Fruit fly (Drosophila melanogaster): Measurements from ENCODE around the gene CG31106.

CG31106 gene

DNA sequence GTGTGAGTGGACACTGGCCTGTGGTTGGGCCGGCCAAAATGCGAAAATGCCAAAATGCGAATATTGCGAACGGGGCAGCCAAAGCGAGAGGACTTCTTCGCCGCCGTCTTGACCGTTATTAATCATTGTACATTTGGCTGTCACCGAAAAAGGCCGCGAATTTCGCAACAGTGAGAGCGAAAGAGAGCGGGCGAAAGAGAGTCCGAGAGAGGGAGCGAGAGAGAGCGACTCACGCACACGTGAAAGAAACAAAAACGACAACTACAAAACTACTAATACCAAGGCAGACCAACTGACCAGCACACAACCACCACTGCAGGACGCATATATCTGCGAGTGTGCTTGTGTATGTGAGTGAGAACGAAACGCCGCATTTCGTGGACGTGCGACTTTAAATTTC lies 31.6 kb upstream of the CG31106 start:
- peak; percentile 47 for TF ChIP-seq CG13204 (GFP tag; optimal IDR thresholded peaks at IDR 0.05)
- 0 out of 3 replicates have a peak, but pooled peaks have one; percentile 33 for TF ChIP-seq CG4496 (GFP tag; IDR thresholded peaks at IDR 0.05)
- TF ChIP-seq gl (tag; optimal IDR thresholded peaks at IDR 0.05), result no peak
- TF ChIP-seq EcR (GFP tag; optimal IDR thresholded peaks at IDR 0.05), result no peak

DNA sequence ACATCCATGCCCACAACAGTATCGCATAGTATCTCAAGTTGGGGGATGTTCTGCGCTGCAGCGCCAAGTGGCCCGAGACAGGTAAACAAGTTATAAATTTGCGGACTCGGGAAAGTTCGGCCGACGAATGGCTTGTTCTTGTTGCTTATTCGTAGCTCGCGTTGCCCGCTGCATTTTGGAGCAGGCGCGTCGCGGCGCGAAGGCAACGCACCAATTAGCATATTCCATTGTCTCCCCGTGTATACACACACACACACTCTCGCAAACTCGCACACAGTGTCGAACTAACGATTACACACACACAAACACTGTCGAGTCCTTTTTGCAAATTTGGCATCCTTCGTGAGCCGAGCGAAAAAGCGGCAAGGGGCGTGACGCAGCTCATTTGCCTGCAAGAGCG lies 27.1 kb upstream of the CG31106 start:
- TF ChIP-seq Pif1A (GFP tag; optimal IDR thresholded peaks at IDR 0.05) (no peak), fd96Ca (GFP tag; IDR thresholded peaks at IDR 0.05) (no peak), gl (tag; optimal IDR thresholded peaks at IDR 0.05) (no peak)

DNA sequence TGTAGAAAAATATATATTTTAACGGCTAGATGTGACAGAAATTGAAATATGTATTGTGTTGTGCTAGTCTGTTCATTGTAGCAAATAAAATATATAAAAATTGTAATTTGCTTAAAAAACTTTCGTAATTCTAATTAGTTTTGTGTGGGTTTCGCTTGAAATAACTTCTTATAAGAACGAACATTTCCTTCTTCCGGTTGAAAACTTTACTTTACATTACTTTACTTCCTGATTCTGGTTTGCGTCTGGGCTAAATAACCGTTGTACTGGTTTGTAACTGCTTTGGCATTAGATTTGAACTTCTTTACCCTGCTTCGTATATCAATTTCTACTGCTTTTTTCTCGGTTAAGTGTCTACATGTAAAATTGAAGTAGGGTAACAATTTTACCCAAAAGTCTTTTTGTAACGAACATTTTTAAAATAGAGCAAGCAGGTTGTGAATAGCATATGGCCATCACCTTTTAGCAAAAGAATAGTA lies 22.3 kb upstream of the CG31106 start, which contains the start of gene lobo:
Gene lobo, minus strand, starts transcription at position 51 of the 479 bp plus-strand sequence.
- no peak for TF ChIP-seq CG13204 (GFP tag; optimal IDR thresholded peaks at IDR 0.05)
- no peak for TF ChIP-seq CG32121 (GFP tag; IDR thresholded peaks at IDR 0.05)
- no peak for TF ChIP-seq Pif1B (GFP tag; optimal IDR thresholded peaks at IDR 0.05)
- no peak for TF ChIP-seq CG12605 (GFP tag; IDR thresholded peaks at IDR 0.05)
- TF ChIP-seq fd96Ca (GFP tag; IDR thresholded peaks at IDR 0.05), result no peak
- peak; percentile 26 for TF ChIP-seq D1 (tag; optimal IDR thresholded peaks at IDR 0.05)
- no peak for TF ChIP-seq Pif1A (GFP tag; optimal IDR thresholded peaks at IDR 0.05)
- TF ChIP-seq EcR (GFP tag; optimal IDR thresholded peaks at IDR 0.05), result no peak
- TF ChIP-seq Snoo (tag; optimal IDR thresholded peaks at IDR 0.05), result no peak
- TF ChIP-seq CG4496 (GFP tag; IDR thresholded peaks at IDR 0.05), result peak; percentile 15; the same call in 1 of the 3 replicates
- no peak for TF ChIP-seq CG15710 (tag; optimal IDR thresholded peaks at IDR 0.05)
- no peak for TF ChIP-seq CG9948 (tag; optimal IDR thresholded peaks at IDR 0.05)
- TF ChIP-seq CG10348 (GFP tag; IDR thresholded peaks at IDR 0.05), result no peak
- TF ChIP-seq CG17806 (tag; optimal IDR thresholded peaks at IDR 0.05), result no peak
- TF ChIP-seq gl (tag; optimal IDR thresholded peaks at IDR 0.05), result no peak

DNA sequence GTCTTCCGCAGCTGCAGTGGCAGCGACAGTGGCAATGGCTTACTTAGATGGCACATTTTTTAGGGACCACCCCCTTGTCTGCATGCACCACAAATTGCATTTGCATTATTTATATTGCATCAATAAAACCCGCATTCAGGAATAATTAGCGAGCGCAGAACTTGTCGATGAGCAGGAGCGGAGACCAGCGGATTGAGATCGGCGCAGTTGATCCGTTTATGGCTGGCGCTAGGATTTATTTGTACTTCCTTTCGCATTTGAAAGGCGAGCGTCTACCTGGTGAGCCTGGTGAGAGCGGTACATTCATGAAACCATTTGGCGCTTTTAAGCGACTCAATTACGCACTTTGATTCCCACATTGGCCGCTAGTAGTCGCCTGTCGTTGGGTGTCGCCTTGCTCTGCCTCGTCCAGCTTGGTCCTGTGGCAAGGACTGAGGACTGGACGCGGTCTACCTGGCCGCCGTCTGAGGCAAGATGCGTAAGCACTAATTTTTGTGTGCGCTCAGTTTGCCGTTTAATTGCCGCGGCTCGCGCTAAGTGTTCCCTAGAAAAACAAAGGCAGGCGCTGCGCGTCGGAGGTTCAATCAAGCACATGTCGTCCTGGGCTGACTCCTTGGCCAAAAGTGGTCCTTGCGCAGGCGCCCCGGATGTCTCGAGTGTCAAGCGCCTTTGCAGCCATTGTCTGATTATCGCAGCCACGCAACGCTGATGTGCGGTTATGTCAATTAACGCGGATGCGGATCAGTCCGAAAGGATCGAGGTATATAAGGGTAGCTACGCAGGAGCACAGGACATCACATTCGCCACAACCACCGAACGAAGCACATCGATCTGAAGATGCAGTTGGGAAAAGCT lies 21.1 kb upstream of the CG31106 start, which contains the start of gene CG13653:
Gene CG13653, plus strand, starts transcription at position 805 of the 855 bp plus-strand sequence.
- TF ChIP-seq Ets98B (GFP tag; IDR thresholded peaks at IDR 0.05), result no peak
- no peak for TF ChIP-seq EcR (GFP tag; optimal IDR thresholded peaks at IDR 0.05)
- TF ChIP-seq CG14655 (GFP tag; optimal IDR thresholded peaks at IDR 0.05), result no peak

DNA sequence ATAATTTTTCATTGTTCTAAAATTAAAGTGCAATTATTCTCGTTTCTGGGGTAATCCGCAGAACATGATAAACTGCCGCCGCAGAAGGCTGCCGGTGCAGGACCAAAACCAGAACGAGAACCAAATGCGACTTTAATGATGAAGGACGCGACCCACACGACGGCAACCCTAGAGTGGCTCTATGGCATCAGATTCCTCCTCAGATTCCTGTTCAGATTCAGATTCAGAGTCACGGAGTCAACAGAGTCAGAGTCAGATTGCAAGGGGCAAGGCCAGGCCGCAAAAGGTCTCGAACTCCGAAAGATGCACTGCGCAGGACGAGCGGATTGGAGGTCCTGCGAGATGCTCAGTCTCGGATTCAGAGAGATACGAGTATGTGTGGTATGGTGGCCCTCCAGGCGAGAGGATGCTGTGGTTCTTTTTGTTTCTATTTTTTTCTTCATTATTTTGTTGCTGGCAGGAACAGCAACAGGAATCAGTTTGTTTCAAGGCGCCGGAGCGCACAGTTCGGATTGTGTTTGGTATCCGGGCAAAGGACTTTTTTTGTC lies 16.7 kb upstream of the CG31106 start, which contains the start of gene CG13654:
Gene CG13654, plus strand, starts transcription at position 498 of the 548 bp plus-strand sequence.
- TF ChIP-seq CG8301 (tag; optimal IDR thresholded peaks at IDR 0.05), result no peak
- TF ChIP-seq CG8159 (tag; optimal IDR thresholded peaks at IDR 0.05), result peak; percentile 39
- no peak for TF ChIP-seq Pif1B (GFP tag; optimal IDR thresholded peaks at IDR 0.05)
- TF ChIP-seq CG9948 (tag; optimal IDR thresholded peaks at IDR 0.05), result no peak

DNA sequence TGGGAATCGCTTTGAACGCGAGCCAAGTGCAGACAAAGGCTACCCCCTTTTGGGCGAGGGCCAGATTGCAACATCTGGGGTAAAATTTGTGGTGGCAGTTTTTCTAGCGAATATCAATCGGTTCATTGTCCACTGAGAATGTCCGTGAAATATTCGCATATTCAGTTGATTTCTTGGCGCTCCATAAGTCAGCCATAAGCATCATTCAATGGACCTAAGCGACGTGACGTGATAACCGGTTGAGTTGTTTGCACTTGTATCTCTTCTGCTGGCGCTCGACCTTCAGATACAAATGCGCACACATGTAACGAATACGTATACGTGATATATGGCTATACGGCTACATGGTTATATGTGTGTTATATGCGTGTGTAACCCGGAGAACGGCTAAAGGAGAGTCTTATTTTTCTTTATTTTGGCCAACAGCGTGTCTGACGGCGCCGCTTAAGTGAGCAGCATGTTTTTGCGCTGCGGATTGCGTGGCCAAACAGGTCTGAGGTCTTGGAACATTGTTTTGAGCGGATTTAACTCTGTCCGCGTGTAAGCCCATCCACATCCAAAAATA lies 10.6 kb upstream of the CG31106 start:
- no peak for TF ChIP-seq Pif1A (GFP tag; optimal IDR thresholded peaks at IDR 0.05)
- TF ChIP-seq CG14655 (GFP tag; optimal IDR thresholded peaks at IDR 0.05), result no peak
- TF ChIP-seq CG15710 (tag; optimal IDR thresholded peaks at IDR 0.05), result no peak
- TF ChIP-seq CG8159 (tag; optimal IDR thresholded peaks at IDR 0.05), result no peak
- no peak for TF ChIP-seq CG8301 (tag; optimal IDR thresholded peaks at IDR 0.05)
- peak; percentile 21; the same call in 1 of the 3 replicates for TF ChIP-seq fd96Ca (GFP tag; IDR thresholded peaks at IDR 0.05)
- TF ChIP-seq CG32121 (GFP tag; IDR thresholded peaks at IDR 0.05), result no peak
- peak; percentile 68 for TF ChIP-seq CG13204 (GFP tag; optimal IDR thresholded peaks at IDR 0.05)
- TF ChIP-seq EcR (GFP tag; optimal IDR thresholded peaks at IDR 0.05), result peak; percentile 95
- no peak for TF ChIP-seq CG12605 (GFP tag; IDR thresholded peaks at IDR 0.05)
- no peak for TF ChIP-seq D1 (tag; optimal IDR thresholded peaks at IDR 0.05)
- TF ChIP-seq rn (GFP tag; IDR thresholded peaks at IDR 0.05), result no peak
- peak; percentile 1 for TF ChIP-seq Snoo (tag; optimal IDR thresholded peaks at IDR 0.05)
- TF ChIP-seq CG17806 (tag; optimal IDR thresholded peaks at IDR 0.05), result no peak
- TF ChIP-seq CG4496 (GFP tag; IDR thresholded peaks at IDR 0.05), result 0 out of 3 replicates have a peak, but pooled peaks have one; percentile 15

DNA sequence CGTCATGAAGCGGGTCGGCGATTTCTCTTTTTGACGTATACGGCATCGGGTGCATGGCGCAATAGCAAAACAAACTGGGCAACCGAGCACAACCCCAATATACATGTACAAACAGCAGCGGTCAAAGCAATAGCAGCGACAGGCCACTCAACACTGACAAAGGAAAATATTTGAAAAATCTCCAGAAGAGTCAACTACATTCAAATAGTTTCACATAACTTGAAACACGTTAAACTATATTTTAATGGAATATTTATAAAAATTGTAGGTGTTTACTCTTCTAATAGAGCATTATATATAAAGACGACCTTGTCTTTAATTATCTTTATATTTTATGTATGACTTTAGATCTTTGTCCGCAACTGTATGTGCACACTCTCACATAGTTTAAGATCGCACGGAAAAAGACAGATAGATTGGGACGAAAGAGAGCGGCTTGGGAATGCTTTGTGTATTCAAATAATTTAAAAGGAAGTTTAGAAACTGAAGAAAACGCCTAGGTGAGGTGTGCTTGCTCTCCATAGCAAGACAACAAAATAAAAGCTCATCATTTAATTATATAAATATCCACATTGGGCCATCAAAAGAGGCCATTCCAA lies 8.6 kb upstream of the CG31106 start:
- TF ChIP-seq Ets98B (GFP tag; IDR thresholded peaks at IDR 0.05), result peak; percentile 86
- peak; percentile 49 for TF ChIP-seq Snoo (tag; optimal IDR thresholded peaks at IDR 0.05)
- peak; percentile 70 for TF ChIP-seq gl (tag; optimal IDR thresholded peaks at IDR 0.05)
- TF ChIP-seq CG13204 (GFP tag; optimal IDR thresholded peaks at IDR 0.05), result peak; percentile 69
- peak; percentile 88 for TF ChIP-seq CG15710 (tag; optimal IDR thresholded peaks at IDR 0.05)
- TF ChIP-seq CG34367 (tag; optimal IDR thresholded peaks at IDR 0.05), result peak; percentile 85
- peak; percentile 77; the same call in 2 of the 3 replicates for TF ChIP-seq fd96Ca (GFP tag; IDR thresholded peaks at IDR 0.05)
- peak; percentile 89 for TF ChIP-seq CG32121 (GFP tag; IDR thresholded peaks at IDR 0.05)
- peak; percentile 90 for TF ChIP-seq CG14655 (GFP tag; optimal IDR thresholded peaks at IDR 0.05)
- peak; percentile 82 for TF ChIP-seq Pif1A (GFP tag; optimal IDR thresholded peaks at IDR 0.05)
- TF ChIP-seq CG17806 (tag; optimal IDR thresholded peaks at IDR 0.05), result peak; percentile 86
- peak; percentile 86 for TF ChIP-seq CG9948 (tag; optimal IDR thresholded peaks at IDR 0.05)
- TF ChIP-seq Pif1B (GFP tag; optimal IDR thresholded peaks at IDR 0.05), result peak; percentile 80
- no peak for TF ChIP-seq CG10348 (GFP tag; IDR thresholded peaks at IDR 0.05)
- peak; percentile 87 for TF ChIP-seq CG8301 (tag; optimal IDR thresholded peaks at IDR 0.05)
- TF ChIP-seq CG8159 (tag; optimal IDR thresholded peaks at IDR 0.05), result peak; percentile 88
- TF ChIP-seq rn (GFP tag; IDR thresholded peaks at IDR 0.05), result peak; percentile 11; the same call in 1 of the 2 replicates
- TF ChIP-seq EcR (GFP tag; optimal IDR thresholded peaks at IDR 0.05), result no peak
- no peak; the same call in 1 of the 2 replicates for TF ChIP-seq CG12605 (GFP tag; IDR thresholded peaks at IDR 0.05)
- peak; percentile 4 for TF ChIP-seq D1 (tag; optimal IDR thresholded peaks at IDR 0.05)
- TF ChIP-seq CG4496 (GFP tag; IDR thresholded peaks at IDR 0.05), result peak; percentile 89

Data from whole organism, pupa.